Worm (Caenorhabditis elegans) whole organism, L1 larva: ENCODE data around the gene R10E4.7.

Source experiments
- C16A3.4 ChIP-seq: fragments of 150-350 bp; optimal IDR thresholded peaks from 2 replicates; lab custom pipeline; 2014; ENCODE audit warnings: missing biosample characterization, missing genetic modification characterization
- C34B4.2 ChIP-seq: sonication (generic microtip); optimal IDR thresholded peaks from 2 replicates; lab custom pipeline; 2017; ENCODE audit warnings: mild to moderate bottlenecking, missing genetic modification characterization, missing compliant biosample characterization
- F16B12.6 ChIP-seq: fragments of 150-350 bp; optimal IDR thresholded peaks from 2 replicates; lab custom pipeline; 2014; ENCODE audit warnings: missing biosample characterization, missing genetic modification characterization
- Y116A8C.19 ChIP-seq: sonication (generic microtip); optimal IDR thresholded peaks from 2 replicates; lab custom pipeline; 2016; ENCODE audit warnings: missing compliant biosample characterization, missing genetic modification characterization, borderline replicate concordance
- aha-1 ChIP-seq: fragments of 150-350 bp; optimal IDR thresholded peaks from 2 replicates; lab custom pipeline; 2014; ENCODE audit warnings: missing biosample characterization, missing genetic modification characterization
- aly-2 ChIP-seq: fragments of 150-350 bp; optimal IDR thresholded peaks from 2 replicates; lab custom pipeline; 2014; ENCODE audit warnings: missing biosample characterization, missing genetic modification characterization
- ceh-63 ChIP-seq: fragments of 200-800 bp; sonication (Bioruptor generic); optimal IDR thresholded peaks from 2 replicates; lab custom pipeline; 2018; ENCODE audit warnings: mild to moderate bottlenecking, missing genetic modification characterization, missing compliant biosample characterization
- ceh-8 ChIP-seq: fragments of 200-800 bp; sonication (Bioruptor generic); optimal IDR thresholded peaks from 2 replicates; lab custom pipeline; 2018; ENCODE audit warnings: mild to moderate bottlenecking, missing genetic modification characterization, moderate library complexity, missing compliant biosample characterization
- ceh-82 ChIP-seq, 3 experiments: fragments of 150-350 bp in 1 of 3; sonication (generic microtip) in 2 of 3; optimal IDR thresholded peaks; 2 replicates each; lab custom pipeline; 2014 to 2017; ENCODE audit warnings: missing biosample characterization in 3 of 3, missing genetic modification characterization in 3 of 3
- ceh-90 ChIP-seq: sonication (generic microtip); optimal IDR thresholded peaks from 2 replicates; lab custom pipeline; 2016; ENCODE audit warnings: missing genetic modification characterization, missing compliant biosample characterization
- ces-1 ChIP-seq: fragments of 150-350 bp; optimal IDR thresholded peaks from 2 replicates; lab custom pipeline; 2014; ENCODE audit warnings: missing biosample characterization, missing genetic modification reagents, missing genetic modification characterization
- dsc-1 ChIP-seq: sonication (generic microtip); optimal IDR thresholded peaks from 2 replicates; lab custom pipeline; 2016; ENCODE audit warnings: mild to moderate bottlenecking, missing genetic modification characterization, missing compliant biosample characterization
- efl-1 ChIP-seq, 4 experiments: fragments of 150-350 bp; optimal IDR thresholded peaks in 3 of 4; peaks in 1 of 4; 1 replicate in 1 of 4; 2 replicates in 3 of 4; lab custom pipeline; 2014; ENCODE audit warnings: missing biosample characterization in 2 of 4, missing genetic modification characterization in 2 of 4, missing genetic modification reagents in 2 of 4
- egl-13 ChIP-seq: sonication (generic microtip); optimal IDR thresholded peaks from 2 replicates; lab custom pipeline; 2016; ENCODE audit warnings: missing genotype, missing genetic modification reagents, missing genetic modification characterization, missing compliant biosample characterization
- egl-27 ChIP-seq, 2 experiments: fragments of 150-350 bp in 1 of 2; sonication (generic microtip); optimal IDR thresholded peaks; 3 replicates each; lab custom pipeline; 2017 to 2018; ENCODE audit warnings: missing biosample characterization in 2 of 2, missing genetic modification characterization in 2 of 2, missing genetic modification reagents in 2 of 2
- ets-5 ChIP-seq: fragments of 200-800 bp; sonication (Bioruptor generic); IDR thresholded peaks from 2 replicates; pipeline ENCODE4 v1.3.6; 2022; ENCODE audit warnings: missing genetic modification characterization, missing compliant biosample characterization
- fkh-4 ChIP-seq: sonication (generic microtip); optimal IDR thresholded peaks from 2 replicates; lab custom pipeline; 2016; ENCODE audit warnings: missing compliant biosample characterization, missing genetic modification characterization, borderline replicate concordance
- hlh-17 ChIP-seq: fragments of 200-800 bp; sonication (Bioruptor generic); optimal IDR thresholded peaks from 2 replicates; lab custom pipeline; 2018; ENCODE audit warnings: missing genetic modification characterization, mild to moderate bottlenecking, missing compliant biosample characterization, moderate library complexity, borderline replicate concordance
- hlh-4 ChIP-seq: sonication (generic microtip); optimal IDR thresholded peaks from 2 replicates; lab custom pipeline; 2016; ENCODE audit warnings: mild to moderate bottlenecking, missing genetic modification characterization, missing compliant biosample characterization
- irx-1 ChIP-seq: sonication (generic microtip); optimal IDR thresholded peaks from 2 replicates; lab custom pipeline; 2016; ENCODE audit warnings: missing genetic modification characterization, missing compliant biosample characterization
- lin-13 ChIP-seq: fragments of 150-350 bp; optimal IDR thresholded peaks from 2 replicates; lab custom pipeline; 2014; ENCODE audit warnings: missing biosample characterization, missing genetic modification reagents, missing genetic modification characterization
- lin-15B ChIP-seq: fragments of 150-350 bp; sonication (generic microtip); optimal IDR thresholded peaks from 3 replicates; lab custom pipeline; 2014; ENCODE audit warnings: missing biosample characterization, missing genetic modification characterization
- lin-35 ChIP-seq, 2 experiments: fragments of 150-350 bp; optimal IDR thresholded peaks; 2 replicates each; lab custom pipeline; 2014; ENCODE audit warnings: missing biosample characterization in 2 of 2, missing genetic modification characterization in 2 of 2, missing genetic modification reagents in 2 of 2
- lin-39 ChIP-seq: fragments of 150-350 bp; optimal IDR thresholded peaks from 2 replicates; lab custom pipeline; 2014; ENCODE audit warnings: missing biosample characterization, missing genetic modification reagents, missing genetic modification characterization
- mdl-1 ChIP-seq, 2 experiments: fragments of 150-350 bp; optimal IDR thresholded peaks; 2 replicates each; lab custom pipeline; 2014 to 2017; ENCODE audit warnings: missing biosample characterization in 2 of 2, missing genetic modification characterization in 2 of 2, inconsistent platforms in 1 of 2
- nhr-19 ChIP-seq: fragments of 200-800 bp; sonication (Bioruptor generic); conservative IDR thresholded peaks from 2 replicates; pipeline ENCODE4 v1.3.6; 2022; ENCODE audit warnings: missing genetic modification characterization, missing compliant biosample characterization
- nhr-47 ChIP-seq: sonication (generic microtip); optimal IDR thresholded peaks from 2 replicates; lab custom pipeline; 2016; ENCODE audit warnings: mild to moderate bottlenecking, missing genetic modification characterization, moderate library complexity, missing compliant biosample characterization
- nhr-71 ChIP-seq: sonication (generic microtip); optimal IDR thresholded peaks from 2 replicates; lab custom pipeline; 2016; ENCODE audit warnings: mild to moderate bottlenecking, missing genetic modification characterization, moderate library complexity, missing compliant biosample characterization
- nhr-77 ChIP-seq: fragments of 150-350 bp; optimal IDR thresholded peaks from 2 replicates; lab custom pipeline; 2014; ENCODE audit warnings: missing biosample characterization, missing genetic modification characterization
- nhr-85 ChIP-seq: sonication (generic microtip); peaks from one replicate; lab custom pipeline; 2016; ENCODE audit warnings: missing genetic modification characterization, inconsistent platforms, missing compliant biosample characterization
- nhr-90 ChIP-seq: sonication (generic microtip); optimal IDR thresholded peaks from 2 replicates; lab custom pipeline; 2016; ENCODE audit warnings: mild to moderate bottlenecking, missing genetic modification characterization, missing compliant biosample characterization; ENCODE audit not compliant: poor library complexity
- pag-3 ChIP-seq: sonication (generic microtip); optimal IDR thresholded peaks from 2 replicates; lab custom pipeline; 2017; ENCODE audit warnings: missing genetic modification characterization, mild to moderate bottlenecking, missing compliant biosample characterization, antibody characterized with exemption, borderline replicate concordance; ENCODE audit not compliant: insufficient read depth
- pax-3 ChIP-seq: fragments of 200-800 bp; sonication (Bioruptor generic); optimal IDR thresholded peaks from 2 replicates; lab custom pipeline; 2018; ENCODE audit warnings: mild to moderate bottlenecking, missing genetic modification characterization, moderate library complexity, missing compliant biosample characterization
- pqm-1 ChIP-seq: sonication (generic microtip); optimal IDR thresholded peaks from 3 replicates; lab custom pipeline; 2017; ENCODE audit warnings: missing biosample characterization, missing genetic modification characterization
- rnt-1 ChIP-seq: sonication (generic microtip); optimal IDR thresholded peaks from 2 replicates; lab custom pipeline; 2016; ENCODE audit warnings: mild to moderate bottlenecking, missing genetic modification characterization, moderate library complexity, missing compliant biosample characterization
- skn-1 ChIP-seq: fragments of 150-350 bp; optimal IDR thresholded peaks from 2 replicates; lab custom pipeline; 2014; ENCODE audit warnings: missing biosample characterization, missing genetic modification characterization
- sptf-1 ChIP-seq: fragments of 150-350 bp; optimal IDR thresholded peaks from 2 replicates; lab custom pipeline; 2014; ENCODE audit warnings: missing biosample characterization, missing genetic modification characterization
- sup-37 ChIP-seq: fragments of 200-800 bp; sonication (Bioruptor generic); optimal IDR thresholded peaks from 2 replicates; lab custom pipeline; 2018; ENCODE audit warnings: mild to moderate bottlenecking, missing genetic modification characterization, missing compliant biosample characterization
- unc-62 ChIP-seq: fragments of 150-350 bp; optimal IDR thresholded peaks from 2 replicates; lab custom pipeline; 2014; ENCODE audit warnings: missing biosample characterization, missing genetic modification reagents, missing genetic modification characterization
- unc-86 ChIP-seq: sonication (generic microtip); optimal IDR thresholded peaks from 2 replicates; lab custom pipeline; 2016; ENCODE audit warnings: missing genetic modification characterization, missing compliant biosample characterization
- vab-15 ChIP-seq: sonication (generic microtip); optimal IDR thresholded peaks from 2 replicates; lab custom pipeline; 2017; ENCODE audit warnings: missing genotype, mild to moderate bottlenecking, missing genetic modification characterization, missing compliant biosample characterization
- zip-4 ChIP-seq: fragments of 200-800 bp; sonication (Bioruptor generic); optimal IDR thresholded peaks from 2 replicates; lab custom pipeline; 2018; ENCODE audit warnings: mild to moderate bottlenecking, missing genetic modification characterization, moderate library complexity, missing compliant biosample characterization
- ztf-11 ChIP-seq, 2 experiments: sonication (generic microtip); optimal IDR thresholded peaks; 2 replicates each; lab custom pipeline; 2016 to 2017; ENCODE audit warnings: missing genetic modification characterization in 2 of 2, missing biosample characterization in 1 of 2, missing compliant biosample characterization in 1 of 2

The R10E4.7 gene

DNA sequence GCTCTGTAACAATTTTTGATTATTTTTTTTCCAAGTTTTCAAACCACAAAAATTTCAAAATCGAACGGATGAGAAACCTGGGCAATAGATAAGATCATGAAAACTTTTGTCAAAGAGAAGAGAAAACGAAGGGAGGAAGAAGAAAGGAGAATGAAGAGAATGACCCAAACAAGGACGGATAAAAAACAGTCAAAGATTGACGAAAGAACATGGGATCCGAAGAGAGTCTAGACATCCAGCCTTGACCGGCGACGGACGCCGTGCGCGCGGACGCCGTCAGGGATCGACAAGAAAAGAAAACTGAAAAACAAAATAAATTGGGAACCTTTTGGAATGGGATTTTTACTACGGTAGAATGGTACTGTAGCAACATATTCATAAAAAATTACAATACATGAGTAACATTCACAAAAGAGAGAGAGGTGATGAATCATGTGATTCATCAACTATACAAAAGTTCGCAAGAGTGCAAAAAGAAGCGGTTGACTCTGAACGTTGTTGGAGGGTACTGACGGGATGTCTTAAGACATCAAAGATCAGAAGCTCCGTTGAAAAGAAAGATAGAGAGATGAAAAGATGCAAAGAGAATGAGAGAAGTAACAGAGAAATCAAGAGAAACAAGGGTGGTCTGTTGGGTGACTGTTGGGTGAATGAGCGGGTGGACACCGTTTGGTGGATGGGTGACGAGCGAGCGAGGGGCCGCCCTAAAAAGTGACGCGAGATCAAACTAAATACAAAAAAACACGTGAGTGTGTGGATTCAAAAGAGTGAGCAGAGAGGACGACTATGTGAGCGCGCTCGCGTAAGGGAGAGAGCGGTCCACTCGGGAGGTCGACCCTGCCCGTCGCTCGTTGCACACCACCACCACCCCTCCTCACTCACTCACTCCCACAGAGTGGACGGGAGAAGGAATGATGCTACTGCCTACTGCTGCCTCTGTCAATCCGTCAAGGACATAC is 14.1 kb upstream of the R10E4.7 start, which contains the start of gene sup-26 (continued):
- TF ChIP-seq nhr-19 (GFP tag; lab: Robert Waterston, UW) (0 out of 2 replicates have a peak, but pooled peaks have one; percentile 4), aha-1 (tag; lab: Kevin White, UChicago) (no peak), sptf-1 (tag; lab: Kevin White, UChicago) (no peak), skn-1 (no peak), nhr-85 (peak; percentile 90), lin-39 (tag; lab: Kevin White, UChicago) (no peak), unc-86 (tag; lab: Kevin White, UChicago) (peak; percentile 9), dsc-1 (tag; lab: Kevin White, UChicago) (peak; percentile 22), lin-35 (GFP tag; optimal IDR thresholded peaks at IDR 0.05; lab: Kevin White, UChicago) (peak in 1 of 2 experiments; percentile 45), unc-62 (GFP tag; lab: Kevin White, UChicago) (no peak), ztf-11 (tag; optimal IDR thresholded peaks at IDR 0.05; lab: Kevin White, UChicago) (peak in 1 of 2 experiments; percentile 62), mdl-1 (tag; optimal IDR thresholded peaks at IDR 0.05; lab: Kevin White, UChicago) (peak in 1 of 2 experiments; percentile 42), ceh-82 (tag; optimal IDR thresholded peaks at IDR 0.05; lab: Kevin White, UChicago) (peak in 1 of 3 experiments; percentile 3), ceh-8 (GFP tag; lab: Kevin White, UChicago) (no peak), C34B4.2 (no peak), efl-1 (optimal IDR thresholded peaks at IDR 0.05; lab: Kevin White, UChicago) (no peak), efl-1 (GFP tag; optimal IDR thresholded peaks at IDR 0.05 in 1 of 2; lab: Kevin White, UChicago) (peak in 1 of 2 experiments; percentile 91), ces-1 (GFP tag; lab: Kevin White, UChicago) (no peak), pax-3 (tag; lab: Kevin White, UChicago) (no peak), vab-15 (no peak), lin-13 (GFP tag; lab: Kevin White, UChicago) (peak; percentile 23), egl-13 (tag; lab: Kevin White, UChicago) (no peak)

DNA sequence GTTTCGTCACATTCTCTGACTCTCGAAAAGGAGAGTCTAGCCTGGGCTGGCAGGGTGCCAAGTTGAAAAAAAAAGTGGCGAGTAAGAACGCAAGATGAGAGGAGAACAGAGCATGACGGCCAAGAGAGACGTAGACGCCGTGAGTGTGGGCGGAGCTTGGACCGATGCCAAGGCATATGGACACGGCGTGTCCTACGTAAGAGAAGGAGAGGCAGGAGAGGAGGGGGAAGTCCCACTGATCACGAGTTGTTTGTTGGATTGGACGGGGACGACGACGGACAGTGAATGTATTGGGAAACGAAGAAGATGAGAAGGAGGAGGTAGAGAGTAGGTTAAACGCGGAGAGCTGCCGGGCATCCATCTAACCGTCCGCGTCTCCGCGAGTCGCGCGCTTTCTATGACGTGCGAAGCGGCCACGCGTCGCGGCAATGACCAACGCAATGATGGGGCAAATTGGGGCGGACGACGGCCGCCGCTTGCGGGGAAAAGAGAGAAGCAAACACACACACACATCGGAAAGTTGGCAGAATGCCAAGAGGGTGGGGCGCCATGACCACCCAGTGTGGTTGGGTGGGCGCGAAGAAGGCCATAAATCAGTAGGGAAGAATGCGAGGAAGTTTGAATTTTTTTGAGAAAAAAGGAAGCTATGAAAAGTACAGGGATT is 12.5 kb upstream of the R10E4.7 start:
- TF ChIP-seq zip-4 (GFP tag; lab: Kevin White, UChicago): peak; percentile 91
- peak; percentile 14 for TF ChIP-seq F16B12.6 (tag; lab: Kevin White, UChicago)
- TF ChIP-seq pax-3 (tag; lab: Kevin White, UChicago): peak; percentile 98
- peak; percentile 97 for TF ChIP-seq irx-1 (tag; lab: Kevin White, UChicago)
- TF ChIP-seq C16A3.4: peak; percentile 91
- TF ChIP-seq ces-1 (GFP tag; lab: Kevin White, UChicago): peak; percentile 29
- TF ChIP-seq hlh-4: peak; percentile 72
- TF ChIP-seq hlh-17 (GFP tag; lab: Kevin White, UChicago): no peak
- TF ChIP-seq aly-2 (tag; lab: Kevin White, UChicago): no peak
- peak; percentile 96 for TF ChIP-seq sup-37 (GFP tag; lab: Kevin White, UChicago)
- TF ChIP-seq ets-5 (GFP tag; lab: Robert Waterston, UW): no peak
- TF ChIP-seq ceh-90: peak; percentile 49
- TF ChIP-seq egl-27 (tag; optimal IDR thresholded peaks at IDR 0.05; lab: Kevin White, UChicago): peak; percentile 90 to 99
- TF ChIP-seq C34B4.2: peak; percentile 12
- TF ChIP-seq mdl-1 (tag; optimal IDR thresholded peaks at IDR 0.05; lab: Kevin White, UChicago): peak; percentile 65 to 95
- peak; percentile 100 for TF ChIP-seq nhr-85
- TF ChIP-seq unc-62 (GFP tag; lab: Kevin White, UChicago): peak; percentile 18
- peak; percentile 99 for TF ChIP-seq nhr-90
- TF ChIP-seq fkh-4 (tag; lab: Kevin White, UChicago): peak; percentile 84
- peak; percentile 69 to 84 (median 73) for TF ChIP-seq ceh-82 (tag; optimal IDR thresholded peaks at IDR 0.05; lab: Kevin White, UChicago)
- peak; percentile 48 for TF ChIP-seq lin-15B
- peak; percentile 99 for TF ChIP-seq dsc-1 (tag; lab: Kevin White, UChicago)
- peak; percentile 86 for TF ChIP-seq skn-1
- peak; percentile 17 for TF ChIP-seq Y116A8C.19 (tag; lab: Kevin White, UChicago)
- peak; percentile 94 for TF ChIP-seq nhr-77 (tag; lab: Kevin White, UChicago)
- TF ChIP-seq nhr-71 (tag; lab: Kevin White, UChicago): peak; percentile 100
- peak; percentile 27 for TF ChIP-seq ceh-63 (GFP tag; lab: Kevin White, UChicago)
- peak; percentile 100 for TF ChIP-seq egl-13 (tag; lab: Kevin White, UChicago)
- TF ChIP-seq rnt-1 (tag; lab: Kevin White, UChicago): peak; percentile 90
- peak; percentile 99 for TF ChIP-seq nhr-47 (tag; lab: Kevin White, UChicago)
- TF ChIP-seq pag-3 (tag; lab: Kevin White, UChicago): peak; percentile 95
- TF ChIP-seq pqm-1 (tag; lab: Kevin White, UChicago): peak; percentile 70
